Fruit fly (Drosophila melanogaster): ENCODE results near the gene CG33645.

The CG33645 gene

dm6 chr2L:13514945-13515687 lies 17.5 kb upstream of the CG33645 start (continued):
- TF ChIP-seq Ssrp (tag; optimal IDR thresholded peaks at IDR 0.05) (peak; percentile 55), dm (GFP tag; optimal IDR thresholded peaks at IDR 0.05) (peak; percentile 51), CG2129 (GFP tag; IDR thresholded peaks at IDR 0.05; ENCODE audit: partially characterized antibody) (no peak), CG13296 (GFP tag; optimal IDR thresholded peaks at IDR 0.05) (peak; percentile 62), sima (GFP tag; optimal IDR thresholded peaks at IDR 0.05) (peak; percentile 83), Jarid2 (GFP tag; optimal IDR thresholded peaks at IDR 0.05) (peak; percentile 4), zfh1 (GFP tag; IDR thresholded peaks at IDR 0.05) (peak; percentile 64), Mad (GFP tag; optimal IDR thresholded peaks at IDR 0.05) (peak; percentile 16), CG30403 (GFP tag; optimal IDR thresholded peaks at IDR 0.05) (peak; percentile 60), Hr51 (GFP tag; optimal IDR thresholded peaks at IDR 0.05) (peak; percentile 21 to 79), trem (tag; optimal IDR thresholded peaks at IDR 0.05) (peak; percentile 49), pita (GFP tag; optimal IDR thresholded peaks at IDR 0.05) (no peak), kni (GFP tag; optimal IDR thresholded peaks at IDR 0.05) (no peak), CG15696 (tag; optimal IDR thresholded peaks at IDR 0.05) (peak; percentile 48), CG8359 (GFP tag; optimal IDR thresholded peaks at IDR 0.05; ENCODE audit: borderline replicate concordance) (peak; percentile 17), toy (GFP tag; IDR thresholded peaks at IDR 0.05) (peak; percentile 51), gcm2 (GFP tag; optimal IDR thresholded peaks at IDR 0.05) (peak; percentile 15), CHES-1-like (GFP tag; optimal IDR thresholded peaks at IDR 0.05) (peak; percentile 29), Dll (GFP tag; IDR thresholded peaks at IDR 0.05; ENCODE audit: partially characterized antibody) (no peak), CG30431 (GFP tag; optimal IDR thresholded peaks at IDR 0.05) (peak; percentile 44), CG17328 (GFP tag; IDR thresholded peaks at IDR 0.05) (peak; percentile 77), Blimp-1 (GFP tag; optimal IDR thresholded peaks at IDR 0.05) (peak; percentile 79), Sox100B (GFP tag; optimal IDR thresholded peaks at IDR 0.05) (peak; percentile 47), CG15479 (GFP tag; optimal IDR thresholded peaks at IDR 0.05) (no peak), Oli (tag; optimal IDR thresholded peaks at IDR 0.05) (peak; percentile 70), dati (GFP tag; IDR thresholded peaks at IDR 0.05) (peak; percentile 52), ewg (GFP tag; optimal IDR thresholded peaks at IDR 0.05) (peak; percentile 19), CG12071 (GFP tag; optimal IDR thresholded peaks at IDR 0.05) (peak; percentile 80), Opbp (GFP tag; IDR thresholded peaks at IDR 0.05; ENCODE audit: partially characterized antibody) (no peak), Bdp1 (GFP tag; optimal IDR thresholded peaks at IDR 0.05) (no peak), Six4 (GFP tag; optimal IDR thresholded peaks at IDR 0.05) (peak; percentile 41), Usf (GFP tag; optimal IDR thresholded peaks at IDR 0.05) (no peak), Oaz (GFP tag; IDR thresholded peaks at IDR 0.05) (no peak), en (GFP tag; optimal IDR thresholded peaks at IDR 0.05) (peak; percentile 84), CG8089 (GFP tag; optimal IDR thresholded peaks at IDR 0.05) (peak; percentile 44), CkIIα-i1 (GFP tag; IDR thresholded peaks at IDR 0.05) (no peak; the same call in 1 of the 2 replicates), cato (GFP tag; optimal IDR thresholded peaks at IDR 0.05; ENCODE audit: borderline replicate concordance) (no peak), CG16863 (GFP tag; optimal IDR thresholded peaks at IDR 0.05) (peak; percentile 44), Lpt (GFP tag; optimal IDR thresholded peaks at IDR 0.05) (no peak), Hmx (GFP tag; optimal IDR thresholded peaks at IDR 0.05) (no peak), corto (GFP tag; optimal IDR thresholded peaks at IDR 0.05) (no peak), zen2 (GFP tag; IDR thresholded peaks at IDR 0.05; ENCODE audit: partially characterized antibody) (no peak), CG1529 (GFP tag; optimal IDR thresholded peaks at IDR 0.05) (no peak), CG10147 (GFP tag; optimal IDR thresholded peaks at IDR 0.05) (peak; percentile 64), Mrtf (GFP tag; IDR thresholded peaks at IDR 0.05) (peak; percentile 61), MTF-1 (GFP tag; optimal IDR thresholded peaks at IDR 0.05; ENCODE audit: borderline replicate concordance) (no peak), Dref (GFP tag; IDR thresholded peaks at IDR 0.05) (no peak), Myb (GFP tag; optimal IDR thresholded peaks at IDR 0.05) (peak; percentile 55), Nf-YB (GFP tag; optimal IDR thresholded peaks at IDR 0.05) (no peak)
